Worm (Caenorhabditis elegans): Measurements from ENCODE around the gene ZC449.7.

Gene ZC449.7

DNA sequence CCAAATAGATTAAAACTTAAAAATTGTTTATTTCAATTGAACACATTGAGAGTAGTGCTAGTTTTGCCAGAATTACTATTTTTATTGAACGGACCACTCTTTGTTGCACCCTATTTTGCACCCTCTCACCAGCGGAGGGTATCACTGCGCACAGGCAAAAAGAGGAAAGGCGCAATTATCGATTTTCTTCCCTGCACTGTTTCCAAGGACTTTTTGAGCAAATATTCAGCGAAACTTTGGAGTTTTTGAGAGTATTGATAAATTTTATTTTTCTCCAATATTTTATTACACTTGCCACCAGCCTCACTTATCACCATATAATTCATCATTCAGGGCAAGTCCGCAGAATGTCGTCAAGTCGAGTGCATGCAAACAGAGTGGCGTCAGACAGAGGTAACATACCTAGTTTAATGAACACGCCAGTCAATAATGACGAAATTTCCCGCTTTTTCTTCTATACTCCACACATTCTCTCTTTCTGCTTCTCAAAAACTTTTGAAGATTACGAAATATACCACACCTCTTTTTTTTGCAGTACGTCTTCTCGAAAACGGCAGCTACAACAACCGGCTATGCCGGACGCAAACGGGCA is 4.3 kb downstream of the ZC449.7 start (continued):
- TF ChIP-seq ceh-82 (tag; optimal IDR thresholded peaks at IDR 0.05) (no peak), pqm-1 (tag; optimal IDR thresholded peaks at IDR 0.05) (peak; percentile 27), egl-27 (tag; optimal IDR thresholded peaks at IDR 0.05) (no peak), fkh-2 (tag; optimal IDR thresholded peaks at IDR 0.05) (no peak), fos-1 (tag; optimal IDR thresholded peaks at IDR 0.05) (no peak), nhr-23 (tag; optimal IDR thresholded peaks at IDR 0.05) (peak; percentile 47), ceh-28 (tag; optimal IDR thresholded peaks at IDR 0.05) (peak; percentile 58), pha-4 (tag; optimal IDR thresholded peaks at IDR 0.05) (peak; percentile 58), elt-3 (tag; optimal IDR thresholded peaks at IDR 0.05) (no peak), fkh-10 (GFP tag; optimal IDR thresholded peaks at IDR 0.05) (no peak), skn-1 (tag; optimal IDR thresholded peaks at IDR 0.05) (no peak), nhr-237 (tag; optimal IDR thresholded peaks at IDR 0.05) (no peak), nhr-11 (tag; optimal IDR thresholded peaks at IDR 0.05) (no peak), nhr-76 (tag; optimal IDR thresholded peaks at IDR 0.05) (no peak), lin-39 (tag; optimal IDR thresholded peaks at IDR 0.05) (peak; percentile 31), ceh-16 (tag; optimal IDR thresholded peaks at IDR 0.05) (no peak), egl-5 (tag; optimal IDR thresholded peaks at IDR 0.05) (no peak), mml-1 (tag; optimal IDR thresholded peaks at IDR 0.05) (no peak)

DNA sequence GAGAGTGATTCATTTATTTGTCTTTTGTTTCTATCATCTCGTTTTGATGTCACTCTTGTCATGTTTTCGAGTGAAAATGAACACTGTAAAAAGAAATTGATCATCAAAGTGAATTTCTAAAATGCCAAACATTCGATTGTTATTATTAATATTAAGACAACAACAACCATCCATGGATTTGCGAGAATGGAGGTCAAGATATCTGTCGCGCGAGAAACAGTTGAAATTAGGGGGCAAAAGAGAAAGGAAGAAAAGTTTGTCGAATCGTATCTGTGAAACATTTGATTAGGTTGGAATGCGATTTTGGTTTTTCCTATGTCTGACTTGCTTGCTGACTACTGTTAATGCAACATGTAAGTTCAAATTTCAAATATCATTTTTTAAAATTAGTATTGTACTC is 7.1 kb downstream of the ZC449.7 start, which contains the start of gene ZC449.2:
Gene ZC449.2, plus strand, starts transcription at position 290 of the 400 bp plus-strand sequence.
- TF ChIP-seq nhr-237 (tag; optimal IDR thresholded peaks at IDR 0.05) (no peak), pqm-1 (tag; optimal IDR thresholded peaks at IDR 0.05) (peak; percentile 38)

DNA sequence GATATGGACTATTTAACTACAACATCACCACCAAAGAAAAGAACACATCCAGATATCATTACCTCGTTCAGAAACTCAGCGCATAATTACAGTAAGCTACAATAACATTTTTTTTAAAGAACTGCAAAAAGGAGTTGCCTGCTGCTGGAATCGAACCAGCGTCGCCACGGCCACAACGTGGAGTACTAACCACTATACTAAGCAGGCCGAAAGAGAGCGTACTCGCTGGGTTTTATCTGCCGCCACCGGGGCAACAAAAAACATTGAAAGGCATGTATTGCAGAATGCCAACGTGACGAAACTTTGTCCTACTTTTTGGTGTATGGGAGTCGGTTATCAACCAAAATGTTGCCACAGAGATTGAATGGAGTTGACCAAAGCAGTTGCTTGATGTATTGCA is 8.8 kb downstream of the ZC449.7 start:
- TF ChIP-seq snpc-4 (tag; optimal IDR thresholded peaks at IDR 0.05) (no peak), elt-2 (tag; optimal IDR thresholded peaks at IDR 0.05) (peak; percentile 48), jun-1 (tag; optimal IDR thresholded peaks at IDR 0.05) (peak; percentile 17), nhr-77 (tag; optimal IDR thresholded peaks at IDR 0.05) (no peak), pqm-1 (tag; optimal IDR thresholded peaks at IDR 0.05) (peak; percentile 12), nfya-1 (tag; optimal IDR thresholded peaks at IDR 0.05; ENCODE audit: insufficient read depth) (peak; percentile 17), nhr-43 (tag; optimal IDR thresholded peaks at IDR 0.05; ENCODE audit: poor library complexity, severe bottlenecking) (peak; percentile 78), R02D3.7 (tag; optimal IDR thresholded peaks at IDR 0.05) (peak; percentile 1), lin-39 (tag; optimal IDR thresholded peaks at IDR 0.05) (peak; percentile 31), hmg-11 (tag; optimal IDR thresholded peaks at IDR 0.05) (peak; percentile 69), nhr-25 (tag; optimal IDR thresholded peaks at IDR 0.05) (peak; percentile 33), daf-12 (tag; optimal IDR thresholded peaks at IDR 0.05) (no peak), lsy-12 (tag; optimal IDR thresholded peaks at IDR 0.05) (peak; percentile 59), ceh-16 (tag; optimal IDR thresholded peaks at IDR 0.05) (no peak), nhr-28 (tag; optimal IDR thresholded peaks at IDR 0.05) (no peak), egl-5 (tag; optimal IDR thresholded peaks at IDR 0.05) (no peak)

DNA sequence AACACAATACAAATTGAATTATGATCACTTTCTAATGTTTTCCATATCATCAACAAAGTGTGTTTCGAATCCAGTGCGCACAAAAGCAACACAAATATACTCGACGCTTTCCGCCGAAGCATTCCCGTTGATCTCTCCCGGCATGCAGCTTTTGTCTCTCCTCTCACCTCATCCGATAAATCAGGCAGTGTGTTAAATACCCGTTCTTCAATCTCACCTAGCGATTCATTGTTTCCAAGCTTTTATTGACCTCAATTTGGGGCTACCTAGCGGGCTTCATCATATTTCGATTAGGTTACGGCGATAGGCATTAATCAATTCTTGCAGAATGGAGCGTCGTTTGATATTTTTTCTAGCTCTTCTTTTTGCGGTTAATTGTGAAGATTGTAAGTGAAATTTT is 10.4 kb downstream of the ZC449.7 start, which contains the start of gene ZC449.1:
Gene ZC449.1, plus strand, starts transcription at position 121 of the 400 bp plus-strand sequence.
- TF ChIP-seq egl-5 (tag; optimal IDR thresholded peaks at IDR 0.05): no peak
- TF ChIP-seq elt-2 (tag; optimal IDR thresholded peaks at IDR 0.05): no peak

DNA sequence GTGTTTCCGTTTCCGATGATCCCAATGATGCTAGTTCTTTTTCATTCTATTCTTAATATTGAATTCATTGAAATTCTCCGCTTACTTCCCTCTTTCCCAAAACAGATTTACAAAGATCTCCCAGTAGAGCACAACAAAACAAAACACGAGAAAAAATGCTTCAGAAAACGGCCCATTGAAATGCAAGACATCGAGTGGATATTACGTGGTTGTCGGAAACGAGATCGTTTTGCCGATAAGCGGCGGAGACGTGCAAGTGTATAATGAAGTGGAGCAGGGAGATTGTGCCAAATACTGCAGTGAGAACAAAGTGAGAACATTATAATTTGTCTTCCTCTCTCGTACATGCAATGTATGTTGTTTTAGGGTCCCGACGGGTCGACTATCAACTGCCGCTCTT is 12.6 kb downstream of the ZC449.7 start:
- no peak for TF ChIP-seq pha-4 (tag; optimal IDR thresholded peaks at IDR 0.05)
- TF ChIP-seq ceh-16 (tag; optimal IDR thresholded peaks at IDR 0.05): no peak
- TF ChIP-seq elt-3 (tag; optimal IDR thresholded peaks at IDR 0.05): no peak
- TF ChIP-seq lin-39 (tag; optimal IDR thresholded peaks at IDR 0.05): peak; percentile 62
- TF ChIP-seq nhr-23 (tag; optimal IDR thresholded peaks at IDR 0.05): no peak
- TF ChIP-seq ceh-82 (tag; optimal IDR thresholded peaks at IDR 0.05): no peak
- TF ChIP-seq lsy-12 (tag; optimal IDR thresholded peaks at IDR 0.05): no peak
- TF ChIP-seq ztf-11 (tag; optimal IDR thresholded peaks at IDR 0.05): no peak
- peak; percentile 74 for TF ChIP-seq elt-1 (tag; optimal IDR thresholded peaks at IDR 0.05)
- TF ChIP-seq sea-2 (GFP tag; optimal IDR thresholded peaks at IDR 0.05): no peak
